Fruit fly (Drosophila melanogaster) whole organism, adult: ENCODE results near the gene CG13876.

Source experiments
- CG12768 ChIP-seq: fragments of 200-800 bp; sonication (Bioruptor generic); optimal IDR thresholded peaks from 2 replicates; lab custom pipeline; 2017; ENCODE audit warnings: missing biosample characterization, missing genetic modification characterization, mild to moderate bottlenecking, moderate library complexity, missing genetic modification reagents
- CG14711 ChIP-seq: fragments of 200-800 bp; sonication (Bioruptor generic); optimal IDR thresholded peaks from 2 replicates; lab custom pipeline; 2018; ENCODE audit warnings: missing biosample characterization, mild to moderate bottlenecking, missing genetic modification characterization, moderate library complexity
- CG1620 ChIP-seq: fragments of 200-800 bp; sonication (Bioruptor generic); optimal IDR thresholded peaks from 2 replicates; lab custom pipeline; 2016; ENCODE audit warnings: missing biosample characterization, missing genetic modification characterization
- Crg-1 ChIP-seq: fragments of 200-800 bp; sonication (Bioruptor generic); optimal IDR thresholded peaks from 2 replicates; lab custom pipeline; 2016; ENCODE audit warnings: missing biosample characterization, missing genetic modification characterization
- Mnt ChIP-seq: fragments of 200-800 bp; sonication (Bioruptor generic); optimal IDR thresholded peaks from 2 replicates; lab custom pipeline; 2016; ENCODE audit warnings: missing biosample characterization, mild to moderate bottlenecking, missing genetic modification characterization
- bab1 ChIP-seq: fragments of 200-800 bp; sonication (Bioruptor generic); optimal IDR thresholded peaks from 3 replicates; lab custom pipeline; 2019; ENCODE audit warnings: missing biosample characterization, mild to moderate bottlenecking, missing genetic modification characterization, moderate library complexity
- cnc ChIP-seq, 2 experiments: fragments of >200 bp; optimal IDR thresholded peaks; 2 replicates each; lab custom pipeline; 2017
- kay ChIP-seq: fragments of 200-800 bp; sonication (Bioruptor generic); peaks from one replicate; lab custom pipeline; 2016; ENCODE audit warnings: missing biosample characterization, missing genetic modification characterization, borderline replicate concordance
- ovo ChIP-seq: fragments of 200-800 bp; sonication (Bioruptor generic); optimal IDR thresholded peaks from 2 replicates; lab custom pipeline; 2016; ENCODE audit warnings: missing biosample characterization, missing genetic modification characterization
- tj ChIP-seq: fragments of 200-800 bp; sonication (Bioruptor generic); optimal IDR thresholded peaks from 3 replicates; lab custom pipeline; 2017; ENCODE audit warnings: missing biosample characterization, mild to moderate bottlenecking, missing genetic modification characterization, moderate library complexity
- toe ChIP-seq: fragments of 200-800 bp; sonication (Bioruptor generic); optimal IDR thresholded peaks from 2 replicates; lab custom pipeline; 2016; ENCODE audit warnings: missing biosample characterization, missing genetic modification characterization

- TF ChIP-seq ovo (GFP tag; lab: Kevin White, UChicago) (no peak), Mnt (no peak), CG14711 (tag; lab: Kevin White, UChicago) (no peak), cnc (optimal IDR thresholded peaks at IDR 0.05; lab: Kevin White, UChicago) (no peak), Crg-1 (no peak), kay (GFP tag; lab: Kevin White, UChicago) (no peak), CG1620 (no peak), CG12768 (no peak), toe (GFP tag; lab: Kevin White, UChicago) (no peak), bab1 (GFP tag; lab: Kevin White, UChicago) (no peak), tj (GFP tag; lab: Kevin White, UChicago) (no peak)
Measured at dm6 chr3L:217480-218118, 11.7 kb downstream of the CG13876 start, which contains the start of gene CG13877.
